Fruit fly (Drosophila melanogaster) whole organism, embryonic: Measurements from ENCODE around the gene CG43052.

Experiments
- CG2875 ChIP-seq: fragments of 200-800 bp; sonication (Bioruptor generic); optimal IDR thresholded peaks from 2 replicates; lab custom pipeline; 2017; ENCODE audit warnings: missing biosample characterization, mild to moderate bottlenecking, missing genetic modification characterization, missing genetic modification reagents
- CG34376 ChIP-seq: fragments of 200-800 bp; sonication (Bioruptor generic); optimal IDR thresholded peaks from 2 replicates; lab custom pipeline; 2018; ENCODE audit warnings: missing biosample characterization, mild to moderate bottlenecking, missing genetic modification characterization
- CG6254 ChIP-seq: fragments of 200-800 bp; sonication (Bioruptor generic); optimal IDR thresholded peaks from 3 replicates; lab custom pipeline; 2017; ENCODE audit warnings: mild to moderate bottlenecking, missing biosample characterization, missing genetic modification reagents, missing genetic modification characterization
- CG6272 ChIP-seq: fragments of 200-800 bp; sonication (Bioruptor generic); IDR thresholded peaks from 2 replicates; pipeline ENCODE4 v1.3.6; 2022; ENCODE audit warnings: missing biosample characterization, missing genetic modification characterization
- Ptx1 ChIP-seq: fragments of 200-800 bp; sonication (Bioruptor generic); IDR thresholded peaks from 2 replicates; pipeline ENCODE4 v1.3.6; 2022; ENCODE audit warnings: missing biosample characterization, missing genetic modification characterization
- Vsx1 ChIP-seq: fragments of 200-800 bp; sonication (Bioruptor generic); optimal IDR thresholded peaks from 2 replicates; lab custom pipeline; 2017; ENCODE audit warnings: missing biosample characterization, mild to moderate bottlenecking, missing genetic modification characterization, missing genetic modification reagents
- Xbp1 ChIP-seq: fragments of 200-800 bp; sonication (Bioruptor generic); optimal IDR thresholded peaks from 3 replicates; lab custom pipeline; 2016; ENCODE audit warnings: missing biosample characterization, mild to moderate bottlenecking, missing genetic modification characterization
- Xrp1 ChIP-seq: fragments of 200-800 bp; sonication (Bioruptor generic); IDR thresholded peaks from 2 replicates; pipeline ENCODE4 v1.3.6; 2022; ENCODE audit warnings: missing biosample characterization, missing genetic modification characterization
- cas ChIP-seq: fragments of 200-800 bp; sonication (Bioruptor generic); IDR thresholded peaks from 2 replicates; pipeline ENCODE4 v1.3.6; 2022; ENCODE audit warnings: missing biosample characterization, missing genetic modification characterization
- kay ChIP-seq: fragments of 200-800 bp; sonication (Bioruptor generic); optimal IDR thresholded peaks from 2 replicates; lab custom pipeline; 2016; ENCODE audit warnings: missing biosample characterization, missing genetic modification characterization
- knrl ChIP-seq: fragments of 200-800 bp; sonication (Bioruptor generic); IDR thresholded peaks from 3 replicates; pipeline ENCODE4 v1.3.6; 2022; ENCODE audit warnings: missing biosample characterization, missing genetic modification characterization; ENCODE audit not compliant: partially characterized antibody
- lbe ChIP-seq: fragments of 200-800 bp; sonication (Bioruptor generic); optimal IDR thresholded peaks from 2 replicates; lab custom pipeline; 2016; ENCODE audit warnings: missing biosample characterization, mild to moderate bottlenecking, missing genetic modification characterization
- mld ChIP-seq: fragments of 200-800 bp; sonication (Bioruptor generic); IDR thresholded peaks from 3 replicates; pipeline ENCODE4 v1.3.6; 2022; ENCODE audit warnings: missing biosample characterization, missing genetic modification characterization; ENCODE audit not compliant: partially characterized antibody
- scrt ChIP-seq: fragments of 200-800 bp; sonication (Bioruptor generic); optimal IDR thresholded peaks from 2 replicates; lab custom pipeline; 2018; ENCODE audit warnings: missing biosample characterization, mild to moderate bottlenecking, missing genetic modification characterization, moderate library complexity

dm6 chr2L:14400676-14401075 is 48.8 kb downstream of the CG43052 start:
- TF ChIP-seq CG2875 (GFP tag; lab: Kevin White, UChicago), result no peak
- no peak for TF ChIP-seq kay (GFP tag; lab: Kevin White, UChicago)
- TF ChIP-seq lbe (GFP tag; lab: Kevin White, UChicago), result no peak
- TF ChIP-seq Xrp1 (GFP tag; lab: Robert Waterston, UW), result peak; percentile 6; the same call in 1 of the 2 replicates
- TF ChIP-seq cas (GFP tag; lab: Robert Waterston, UW), result no peak
- TF ChIP-seq CG34376 (GFP tag; lab: Kevin White, UChicago), result no peak
- TF ChIP-seq Xbp1 (GFP tag; lab: Kevin White, UChicago), result no peak
- no peak for TF ChIP-seq CG6254 (GFP tag; lab: Kevin White, UChicago)
- no peak for TF ChIP-seq knrl
- TF ChIP-seq Vsx1, result no peak
- TF ChIP-seq scrt (GFP tag; lab: Kevin White, UChicago), result no peak
- no peak for TF ChIP-seq CG6272 (GFP tag; lab: Robert Waterston, UW)
- peak; percentile 13; the same call in 1 of the 2 replicates for TF ChIP-seq Ptx1 (GFP tag; lab: Robert Waterston, UW)
- TF ChIP-seq mld (GFP tag; lab: Robert Waterston, UW), result no peak
